Worm (Caenorhabditis elegans) whole organism, L2 larva: ENCODE data around the gene gcy-11.

Experiments
- C34F6.9 ChIP-seq: fragments of 150-350 bp; optimal IDR thresholded peaks from 2 replicates; lab custom pipeline; 2014; ENCODE audit warnings: missing biosample characterization, missing genetic modification characterization
- F13H6.1 ChIP-seq: sonication (generic microtip); optimal IDR thresholded peaks from 2 replicates; lab custom pipeline; 2016; ENCODE audit warnings: missing genetic modification characterization, missing compliant biosample characterization
- Y55F3AM.14 ChIP-seq: fragments of 200-800 bp; sonication (Bioruptor generic); optimal IDR thresholded peaks from 2 replicates; lab custom pipeline; 2018; ENCODE audit warnings: mild to moderate bottlenecking, missing genetic modification characterization, missing compliant biosample characterization
- ZK546.5 ChIP-seq: sonication (generic microtip); optimal IDR thresholded peaks from 2 replicates; lab custom pipeline; 2017; ENCODE audit warnings: missing biosample characterization, missing genetic modification characterization
- aly-2 ChIP-seq: fragments of 150-350 bp; optimal IDR thresholded peaks from 2 replicates; lab custom pipeline; 2014; ENCODE audit warnings: missing biosample characterization, missing genetic modification characterization
- ama-1 ChIP-seq: fragments of 150-350 bp; optimal IDR thresholded peaks from 2 replicates; lab custom pipeline; 2018; ENCODE audit warnings: inconsistent platforms
- blmp-1 ChIP-seq: sonication (generic microtip); optimal IDR thresholded peaks from 2 replicates; lab custom pipeline; 2017; ENCODE audit warnings: missing genetic modification characterization, mild to moderate bottlenecking, missing compliant biosample characterization, antibody characterized with exemption, moderate library complexity; ENCODE audit not compliant: insufficient read depth
- ceh-16 ChIP-seq: fragments of 150-350 bp; optimal IDR thresholded peaks from 2 replicates; lab custom pipeline; 2014; ENCODE audit warnings: missing biosample characterization, missing genetic modification characterization
- ceh-82 ChIP-seq: fragments of 150-350 bp; optimal IDR thresholded peaks from 2 replicates; lab custom pipeline; 2014; ENCODE audit warnings: missing biosample characterization, missing genetic modification characterization
- crh-2 ChIP-seq: sonication (generic microtip); optimal IDR thresholded peaks from 2 replicates; lab custom pipeline; 2017; ENCODE audit warnings: missing biosample characterization, missing genetic modification characterization
- egl-27 ChIP-seq: sonication (generic microtip); optimal IDR thresholded peaks from 3 replicates; lab custom pipeline; 2017; ENCODE audit warnings: missing biosample characterization, missing genetic modification reagents, missing genetic modification characterization
- elt-1 ChIP-seq: fragments of 150-350 bp; optimal IDR thresholded peaks from 2 replicates; lab custom pipeline; 2014; ENCODE audit warnings: missing biosample characterization, missing genetic modification characterization
- fos-1 ChIP-seq: fragments of 150-350 bp; optimal IDR thresholded peaks from 2 replicates; lab custom pipeline; 2014; ENCODE audit warnings: missing biosample characterization, missing genetic modification characterization
- gmeb-1 ChIP-seq: fragments of 150-350 bp; optimal IDR thresholded peaks from 2 replicates; lab custom pipeline; 2014; ENCODE audit warnings: missing biosample characterization, missing genetic modification characterization
- lin-11 ChIP-seq: fragments of 150-350 bp; sonication (generic microtip); optimal IDR thresholded peaks from 2 replicates; lab custom pipeline; 2014; ENCODE audit warnings: missing biosample characterization, missing genetic modification characterization, inconsistent platforms, mixed read lengths
- lin-13 ChIP-seq: fragments of 150-350 bp; optimal IDR thresholded peaks from 2 replicates; lab custom pipeline; 2014; ENCODE audit warnings: missing biosample characterization, missing genetic modification reagents, missing genetic modification characterization
- lsy-2 ChIP-seq, 2 experiments: fragments of 150-350 bp in 1 of 2; sonication (generic microtip) in 1 of 2; optimal IDR thresholded peaks; 2 replicates each; lab custom pipeline; 2014 to 2017; ENCODE audit warnings: missing biosample characterization in 2 of 2, missing genetic modification characterization in 2 of 2
- mab-5 ChIP-seq: fragments of 150-350 bp; optimal IDR thresholded peaks from 2 replicates; lab custom pipeline; 2014; ENCODE audit warnings: missing biosample characterization, missing genetic modification characterization
- mbf-1 ChIP-seq: sonication (generic microtip); optimal IDR thresholded peaks from 2 replicates; lab custom pipeline; 2017; ENCODE audit warnings: missing biosample characterization, missing genetic modification characterization
- mdl-1 ChIP-seq, 2 experiments: fragments of 150-350 bp in 1 of 2; sonication (generic microtip) in 1 of 2; optimal IDR thresholded peaks; 2 replicates each; lab custom pipeline; 2017; ENCODE audit warnings: missing biosample characterization in 2 of 2, missing genetic modification characterization in 2 of 2
- nhr-10 ChIP-seq: sonication (generic microtip); optimal IDR thresholded peaks from 2 replicates; lab custom pipeline; 2017; ENCODE audit warnings: missing biosample characterization, missing genetic modification characterization
- nhr-11 ChIP-seq: fragments of 150-350 bp; optimal IDR thresholded peaks from 2 replicates; lab custom pipeline; 2014; ENCODE audit warnings: missing biosample characterization, missing genetic modification characterization
- nhr-12 ChIP-seq: fragments of 150-350 bp; optimal IDR thresholded peaks from 2 replicates; lab custom pipeline; 2014; ENCODE audit warnings: missing biosample characterization, missing genetic modification characterization
- nhr-129 ChIP-seq: fragments of 150-350 bp; optimal IDR thresholded peaks from 2 replicates; lab custom pipeline; 2014; ENCODE audit warnings: missing biosample characterization, missing genetic modification characterization
- nhr-21 ChIP-seq: fragments of 150-350 bp; optimal IDR thresholded peaks from 2 replicates; lab custom pipeline; 2014; ENCODE audit warnings: missing biosample characterization, missing genetic modification characterization
- nhr-23 ChIP-seq: fragments of 150-350 bp; optimal IDR thresholded peaks from 2 replicates; lab custom pipeline; 2014; ENCODE audit warnings: missing biosample characterization, missing genetic modification reagents, missing genetic modification characterization
- nhr-25 ChIP-seq: fragments of 150-350 bp; sonication (generic microtip); optimal IDR thresholded peaks from 3 replicates; lab custom pipeline; 2014; ENCODE audit warnings: missing biosample characterization, missing genetic modification characterization
- nhr-6 ChIP-seq: fragments of 150-350 bp; optimal IDR thresholded peaks from 2 replicates; lab custom pipeline; 2014; ENCODE audit warnings: missing biosample characterization, missing genetic modification characterization
- peb-1 ChIP-seq: fragments of 150-350 bp; optimal IDR thresholded peaks from 2 replicates; lab custom pipeline; 2014; ENCODE audit warnings: missing biosample characterization, missing genetic modification characterization
- sem-4 ChIP-seq: fragments of 150-350 bp; optimal IDR thresholded peaks from 2 replicates; lab custom pipeline; 2014; ENCODE audit warnings: missing biosample characterization, missing genetic modification reagents, missing genetic modification characterization
- skn-1 ChIP-seq: sonication (generic microtip); optimal IDR thresholded peaks from 2 replicates; lab custom pipeline; 2017; ENCODE audit warnings: missing biosample characterization, missing genetic modification characterization
- sma-9 ChIP-seq, 2 experiments: fragments of 150-350 bp in 1 of 2; sonication (generic microtip) in 1 of 2; optimal IDR thresholded peaks; 2 replicates each; lab custom pipeline; 2014 to 2016; ENCODE audit warnings: missing genetic modification characterization in 2 of 2, mild to moderate bottlenecking in 1 of 2, missing biosample characterization in 1 of 2, missing compliant biosample characterization in 1 of 2, missing genetic modification reagents in 1 of 2, moderate library complexity in 1 of 2
- snpc-4 ChIP-seq: fragments of 150-350 bp; optimal IDR thresholded peaks from 2 replicates; lab custom pipeline; 2014; ENCODE audit warnings: missing biosample characterization, missing genetic modification characterization
- unc-55 ChIP-seq: fragments of 150-350 bp; sonication (generic microtip); optimal IDR thresholded peaks from 3 replicates; lab custom pipeline; 2014; ENCODE audit warnings: missing biosample characterization, missing genetic modification reagents, missing genetic modification characterization
- unc-62 ChIP-seq: fragments of 150-350 bp; optimal IDR thresholded peaks from 2 replicates; lab custom pipeline; 2014; ENCODE audit warnings: missing biosample characterization, missing genetic modification reagents, missing genetic modification characterization
- zag-1 ChIP-seq: fragments of 150-350 bp; optimal IDR thresholded peaks from 2 replicates; lab custom pipeline; 2014; ENCODE audit warnings: missing biosample characterization, missing genetic modification characterization
- ztf-1 ChIP-seq: fragments of 200-800 bp; sonication (Bioruptor generic); conservative IDR thresholded peaks from 2 replicates; pipeline ENCODE4 v1.3.6; 2022; ENCODE audit warnings: missing genetic modification characterization, missing compliant biosample characterization
- ztf-11 ChIP-seq: sonication (generic microtip); optimal IDR thresholded peaks from 2 replicates; lab custom pipeline; 2017; ENCODE audit warnings: missing biosample characterization, missing genetic modification characterization
- ztf-4 ChIP-seq: fragments of 150-350 bp; optimal IDR thresholded peaks from 2 replicates; lab custom pipeline; 2014; ENCODE audit warnings: missing biosample characterization, missing genetic modification characterization

gcy-11 gene

ce11 chrX:17041571-17041970, 13.8 kb downstream of the gcy-11 start:
- TF ChIP-seq elt-1 (tag; lab: Kevin White, UChicago) (no peak), nhr-11 (no peak), lsy-2 (tag; optimal IDR thresholded peaks at IDR 0.05; lab: Kevin White, UChicago) (no peak), nhr-21 (no peak), ceh-16 (tag; lab: Kevin White, UChicago) (no peak), fos-1 (tag; lab: Kevin White, UChicago) (no peak)

DNA sequence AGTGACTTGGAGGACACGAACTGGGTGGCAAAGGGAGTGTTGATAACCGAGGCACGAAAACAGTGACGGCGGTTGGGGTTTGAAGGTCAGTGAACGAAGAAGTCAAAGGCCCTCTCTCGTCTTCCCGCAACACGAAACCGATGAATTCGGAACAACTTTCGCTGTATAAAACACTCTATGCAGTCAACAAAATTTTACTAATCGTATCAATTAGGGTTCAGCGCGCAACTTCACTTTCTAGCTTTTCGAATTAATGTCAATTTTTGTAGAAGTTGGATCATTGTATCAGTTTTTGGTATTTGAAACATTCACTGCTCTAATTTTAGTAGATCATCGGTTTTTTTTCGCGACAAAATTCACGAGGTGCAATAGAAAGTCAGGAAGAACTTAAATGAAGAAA, 16.8 kb downstream of the gcy-11 start:
- TF ChIP-seq nhr-129 (tag; lab: Kevin White, UChicago) (no peak), unc-55 (no peak), unc-62 (no peak), peb-1 (tag; lab: Kevin White, UChicago) (no peak), lsy-2 (tag; optimal IDR thresholded peaks at IDR 0.05; lab: Kevin White, UChicago) (no peak), snpc-4 (no peak)

DNA sequence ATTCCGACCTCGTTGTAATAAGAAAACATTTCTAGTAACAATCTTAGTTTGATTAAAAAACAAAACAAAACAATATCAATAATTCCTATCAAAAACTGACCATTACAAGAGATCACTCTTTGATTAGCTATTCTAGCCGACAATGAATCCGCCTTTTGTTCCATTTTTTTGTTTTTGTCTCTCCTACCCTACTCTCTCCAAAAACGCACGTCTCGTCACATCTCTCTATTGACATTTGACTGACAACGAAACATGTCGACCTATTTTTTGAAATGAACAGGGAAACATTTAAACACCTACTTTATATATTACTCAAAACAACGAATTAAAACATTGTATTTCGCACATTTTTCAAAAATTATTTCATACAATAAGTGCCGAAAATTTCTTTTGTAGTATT, 20.6 kb downstream of the gcy-11 start:
- TF ChIP-seq snpc-4 (no peak), lsy-2 (tag; optimal IDR thresholded peaks at IDR 0.05; lab: Kevin White, UChicago) (peak in 1 of 2 experiments; percentile 14)

- TF ChIP-seq skn-1 (tag; lab: Kevin White, UChicago) (no peak), nhr-11 (no peak), sem-4 (tag; lab: Kevin White, UChicago) (peak; percentile 54), lin-11 (no peak), sma-9 (GFP tag; optimal IDR thresholded peaks at IDR 0.05; lab: Kevin White, UChicago) (peak; percentile 21), sma-9 (tag; optimal IDR thresholded peaks at IDR 0.05; lab: Kevin White, UChicago) (no peak)
- TF ChIP-seq, all 48 proteins: peak for 2
These were observed 21.2 kb downstream of the gcy-11 start for ce11 chrX:17034193-17034592.

ce11 chrX:17030169-17030914, 25.0 kb downstream of the gcy-11 start, which contains the start of gene ptrn-1:
Gene ptrn-1 (minus strand): TSS chrX:17030219.
- TF ChIP-seq zag-1 (tag; lab: Kevin White, UChicago) = peak; percentile 49
- peak; percentile 34 for TF ChIP-seq mab-5 (tag; lab: Kevin White, UChicago)
- peak; percentile 73 for TF ChIP-seq fos-1 (tag; lab: Kevin White, UChicago)
- peak; percentile 20 to 46 for TF ChIP-seq lsy-2 (tag; optimal IDR thresholded peaks at IDR 0.05; lab: Kevin White, UChicago)
- TF ChIP-seq ztf-1 (GFP tag; lab: Robert Waterston, UW) = no peak
- peak; percentile 72 for TF ChIP-seq lin-13 (GFP tag; lab: Kevin White, UChicago)
- peak; percentile 50 for TF ChIP-seq C34F6.9 (tag; lab: Kevin White, UChicago)
- no peak for TF ChIP-seq nhr-6 (tag; lab: Kevin White, UChicago)
- no peak for TF ChIP-seq nhr-10 (tag; lab: Kevin White, UChicago)
- peak; percentile 86 for TF ChIP-seq F13H6.1
- peak; percentile 48 for TF ChIP-seq nhr-21
- TF ChIP-seq lin-11 = peak; percentile 53
- TF ChIP-seq nhr-23 (tag; lab: Kevin White, UChicago) = no peak
- TF ChIP-seq ceh-16 (tag; lab: Kevin White, UChicago) = peak; percentile 65
- peak; percentile 66 for TF ChIP-seq sma-9 (GFP tag; optimal IDR thresholded peaks at IDR 0.05; lab: Kevin White, UChicago)
- TF ChIP-seq sma-9 (tag; optimal IDR thresholded peaks at IDR 0.05; lab: Kevin White, UChicago) = no peak
- peak; percentile 85 for TF ChIP-seq blmp-1
- TF ChIP-seq egl-27 (tag; lab: Kevin White, UChicago) = peak; percentile 39
- peak; percentile 85 for TF ChIP-seq nhr-129 (tag; lab: Kevin White, UChicago)
- TF ChIP-seq ztf-4 = peak; percentile 9
- no peak for TF ChIP-seq elt-1 (tag; lab: Kevin White, UChicago)
- no peak for TF ChIP-seq nhr-12 (tag; lab: Kevin White, UChicago)
- no peak for TF ChIP-seq mbf-1 (tag; lab: Kevin White, UChicago)
- peak in 1 of 2 experiments; percentile 1 for TF ChIP-seq mdl-1 (tag; optimal IDR thresholded peaks at IDR 0.05; lab: Kevin White, UChicago)
- TF ChIP-seq crh-2 (tag; lab: Kevin White, UChicago) = peak; percentile 67
- no peak for TF ChIP-seq ceh-82 (tag; lab: Kevin White, UChicago)
- peak; percentile 76 for TF ChIP-seq unc-55
- TF ChIP-seq nhr-25 (tag; lab: Kevin White, UChicago) = peak; percentile 47
- TF ChIP-seq ztf-11 (tag; lab: Kevin White, UChicago) = no peak
- TF ChIP-seq ama-1 (lab: Kevin White, UChicago) = no peak
- no peak for TF ChIP-seq aly-2 (tag; lab: Kevin White, UChicago)
- TF ChIP-seq Y55F3AM.14 (GFP tag; lab: Kevin White, UChicago) = peak; percentile 82
- peak; percentile 7 for TF ChIP-seq gmeb-1 (tag; lab: Kevin White, UChicago)
- TF ChIP-seq ZK546.5 (tag; lab: Kevin White, UChicago) = no peak
- TF ChIP-seq snpc-4 = no peak
